Worm (Caenorhabditis elegans) whole organism, late embryonic: Measurements from ENCODE around the gene tag-276.

Experiments used
- K09A11.1 ChIP-seq: sonication (generic microtip); optimal IDR thresholded peaks from 2 replicates; lab custom pipeline; 2017; ENCODE audit warnings: antibody characterized with exemption, mild to moderate bottlenecking, missing genetic modification characterization, missing compliant biosample characterization; ENCODE audit not compliant: insufficient read depth
- ceh-14 ChIP-seq: sonication (generic microtip); optimal IDR thresholded peaks from 2 replicates; lab custom pipeline; 2016; ENCODE audit warnings: missing genotype, missing genetic modification characterization, missing compliant biosample characterization
- ceh-2 ChIP-seq: sonication (generic microtip); optimal IDR thresholded peaks from 2 replicates; lab custom pipeline; 2016; ENCODE audit warnings: missing genotype, missing genetic modification characterization, missing compliant biosample characterization
- ceh-24 ChIP-seq: sonication (generic microtip); optimal IDR thresholded peaks from 2 replicates; lab custom pipeline; 2016; ENCODE audit warnings: mild to moderate bottlenecking, missing genetic modification characterization, missing compliant biosample characterization
- ceh-9 ChIP-seq: sonication (generic microtip); optimal IDR thresholded peaks from 2 replicates; lab custom pipeline; 2016; ENCODE audit warnings: mild to moderate bottlenecking, missing genetic modification characterization, inconsistent platforms, missing compliant biosample characterization
- dmd-4 ChIP-seq: sonication (generic microtip); optimal IDR thresholded peaks from 2 replicates; lab custom pipeline; 2016; ENCODE audit warnings: borderline replicate concordance, missing genetic modification characterization, missing compliant biosample characterization
- dve-1 ChIP-seq: sonication (generic microtip); optimal IDR thresholded peaks from 2 replicates; lab custom pipeline; 2017; ENCODE audit warnings: antibody characterized with exemption, mild to moderate bottlenecking, missing genetic modification characterization, missing compliant biosample characterization
- elt-2 ChIP-seq: sonication (generic microtip); optimal IDR thresholded peaks from 2 replicates; lab custom pipeline; 2016; ENCODE audit warnings: missing genetic modification reagents, missing genetic modification characterization, missing compliant biosample characterization
- fkh-6 ChIP-seq: sonication (generic microtip); optimal IDR thresholded peaks from 2 replicates; lab custom pipeline; 2016; ENCODE audit warnings: missing genetic modification characterization, missing compliant biosample characterization
- hlh-15 ChIP-seq: sonication (generic microtip); optimal IDR thresholded peaks from 2 replicates; lab custom pipeline; 2016; ENCODE audit warnings: missing genetic modification characterization, missing compliant biosample characterization
- madf-2 ChIP-seq: sonication (generic microtip); optimal IDR thresholded peaks from 2 replicates; lab custom pipeline; 2017; ENCODE audit warnings: missing genetic modification characterization, missing compliant biosample characterization
- nfya-1 ChIP-seq: sonication (generic microtip); optimal IDR thresholded peaks from 2 replicates; lab custom pipeline; 2017; ENCODE audit warnings: missing genetic modification characterization, mild to moderate bottlenecking, missing compliant biosample characterization, antibody characterized with exemption, moderate library complexity
- nhr-11 ChIP-seq: fragments of 150-350 bp; optimal IDR thresholded peaks from 2 replicates; lab custom pipeline; 2014; ENCODE audit warnings: missing biosample characterization, missing genetic modification characterization
- nhr-232 ChIP-seq: sonication (generic microtip); optimal IDR thresholded peaks from 2 replicates; lab custom pipeline; 2016; ENCODE audit warnings: missing genetic modification characterization, missing compliant biosample characterization
- odd-2 ChIP-seq: sonication (generic microtip); optimal IDR thresholded peaks from 2 replicates; lab custom pipeline; 2017; ENCODE audit warnings: antibody characterized with exemption, mild to moderate bottlenecking, missing genetic modification characterization, missing compliant biosample characterization
- pat-9 ChIP-seq: fragments of 200-800 bp; sonication (Bioruptor generic); optimal IDR thresholded peaks from 2 replicates; lab custom pipeline; 2018; ENCODE audit warnings: mild to moderate bottlenecking, missing genetic modification characterization, moderate library complexity, missing compliant biosample characterization
- pha-4 ChIP-seq: fragments of 150-350 bp; optimal IDR thresholded peaks from 2 replicates; lab custom pipeline; 2018; ENCODE audit warnings: missing biosample characterization, missing genetic modification reagents, missing genetic modification characterization
- pros-1 ChIP-seq: fragments of 150-350 bp; optimal IDR thresholded peaks from 2 replicates; lab custom pipeline; 2014; ENCODE audit warnings: missing biosample characterization, missing genetic modification reagents, missing genetic modification characterization
- rnt-1 ChIP-seq: sonication (generic microtip); optimal IDR thresholded peaks from 2 replicates; lab custom pipeline; 2016; ENCODE audit warnings: missing genetic modification characterization, missing compliant biosample characterization
- sdc-2 ChIP-seq: sonication (generic microtip); optimal IDR thresholded peaks from 2 replicates; lab custom pipeline; 2016; ENCODE audit warnings: missing genotype, missing genetic modification characterization, missing compliant biosample characterization
- sox-4 ChIP-seq: sonication (generic microtip); optimal IDR thresholded peaks from 2 replicates; lab custom pipeline; 2017; ENCODE audit warnings: mild to moderate bottlenecking, missing genetic modification characterization, inconsistent platforms, missing compliant biosample characterization
- syd-9 ChIP-seq: sonication (generic microtip); optimal IDR thresholded peaks from 2 replicates; lab custom pipeline; 2016; ENCODE audit warnings: mild to moderate bottlenecking, missing genetic modification characterization, moderate library complexity, missing compliant biosample characterization
- unc-42 ChIP-seq: sonication (generic microtip); optimal IDR thresholded peaks from 2 replicates; lab custom pipeline; 2016; ENCODE audit warnings: missing genotype, missing genetic modification characterization, missing compliant biosample characterization
- unc-55 ChIP-seq: sonication (generic microtip); optimal IDR thresholded peaks from 2 replicates; lab custom pipeline; 2017; ENCODE audit warnings: missing biosample characterization, missing genetic modification reagents, missing genetic modification characterization
- zip-5 ChIP-seq: sonication (generic microtip); optimal IDR thresholded peaks from 2 replicates; lab custom pipeline; 2016; ENCODE audit warnings: missing genetic modification characterization, missing compliant biosample characterization
- ztf-16 ChIP-seq: sonication (generic microtip); optimal IDR thresholded peaks from 2 replicates; lab custom pipeline; 2017; ENCODE audit warnings: missing genetic modification characterization, missing compliant biosample characterization

The tag-276 gene

DNA sequence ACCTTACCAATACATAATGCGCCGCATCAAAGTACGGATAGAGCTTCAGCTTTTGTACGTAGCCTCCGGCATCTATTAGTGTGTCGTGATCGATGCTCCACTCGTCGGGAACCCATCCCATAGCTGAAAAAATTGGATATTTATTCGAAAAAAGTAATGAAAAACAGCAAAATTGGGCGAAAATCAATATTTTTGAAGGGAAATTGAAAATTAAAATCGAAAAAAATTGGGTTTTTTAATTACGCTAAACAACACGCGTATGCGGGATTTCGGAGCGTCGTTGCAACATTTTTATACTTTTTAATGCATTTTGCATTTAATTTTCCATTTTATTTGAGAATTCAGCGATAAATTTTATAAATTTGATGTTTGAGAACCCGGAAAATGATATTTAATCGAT lies 30.3 kb upstream of the tag-276 start, which contains the start of the genes tric-1B.2 and Y57A10A.29:
Gene tric-1B.2 (minus strand): TSS at position 129 of the 400 bp plus-strand sequence.
Gene Y57A10A.29 (plus strand): TSS at position 303 of the 400 bp plus-strand sequence.
- TF ChIP-seq unc-42 (tag; lab: Kevin White, UChicago) = peak; percentile 61
- no peak for TF ChIP-seq sdc-2 (tag; lab: Kevin White, UChicago)

DNA sequence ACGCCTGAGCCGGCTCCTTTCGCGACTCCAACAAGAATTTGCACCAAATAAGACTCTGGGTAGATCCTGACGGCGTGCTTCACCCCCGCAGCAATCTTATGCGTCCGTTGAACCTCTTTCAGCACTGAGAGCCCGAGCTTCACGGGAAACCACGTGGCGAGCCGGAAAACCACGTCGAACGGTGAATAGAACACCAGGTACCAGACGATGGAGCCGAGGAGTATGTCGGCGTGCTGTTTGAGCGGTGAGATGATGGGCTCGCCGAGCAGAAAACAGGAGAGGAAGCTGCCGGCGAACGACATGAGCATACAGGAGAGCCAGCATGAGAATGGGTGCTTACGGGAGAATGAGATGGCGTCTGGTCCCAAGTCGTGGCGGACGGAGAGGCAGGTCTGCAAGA lies 29.7 kb upstream of the tag-276 start:
- no peak for TF ChIP-seq zip-5 (tag; lab: Kevin White, UChicago)
- no peak for TF ChIP-seq nhr-232 (tag; lab: Kevin White, UChicago)
- no peak for TF ChIP-seq syd-9 (tag; lab: Kevin White, UChicago)
- no peak for TF ChIP-seq fkh-6 (tag; lab: Kevin White, UChicago)
- no peak for TF ChIP-seq ceh-14 (tag; lab: Kevin White, UChicago)
- TF ChIP-seq elt-2 = no peak
- TF ChIP-seq pat-9 = no peak
- TF ChIP-seq dve-1 (tag; lab: Kevin White, UChicago) = no peak

DNA sequence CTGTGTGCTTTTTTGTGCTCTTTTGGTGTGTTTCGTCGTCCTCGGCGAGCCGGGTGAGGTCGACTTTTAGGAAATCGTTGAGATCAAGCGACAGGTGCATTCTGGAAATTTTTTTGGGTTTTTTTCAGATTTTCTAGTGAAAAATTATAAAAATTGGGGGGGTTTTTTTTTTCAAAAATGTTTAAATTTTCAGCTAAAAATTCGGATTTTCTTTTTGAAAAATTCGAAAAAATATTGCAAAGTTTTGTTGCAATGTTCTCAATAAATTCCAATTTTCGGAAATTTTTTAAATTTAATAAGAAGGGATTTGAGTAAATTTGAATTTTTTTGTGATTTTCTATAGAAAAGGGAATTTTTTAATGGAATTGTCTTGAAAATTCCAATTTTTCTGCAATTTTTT lies 26.0 kb upstream of the tag-276 start, which contains the start of gene Y57A10A.27:
Gene Y57A10A.27 (minus strand): TSS at position 101 of the 400 bp plus-strand sequence.
- TF ChIP-seq madf-2 (tag; lab: Kevin White, UChicago) (no peak), hlh-15 (tag; lab: Kevin White, UChicago) (no peak)
- TF ChIP-seq, all 69 proteins: peak for 0

DNA sequence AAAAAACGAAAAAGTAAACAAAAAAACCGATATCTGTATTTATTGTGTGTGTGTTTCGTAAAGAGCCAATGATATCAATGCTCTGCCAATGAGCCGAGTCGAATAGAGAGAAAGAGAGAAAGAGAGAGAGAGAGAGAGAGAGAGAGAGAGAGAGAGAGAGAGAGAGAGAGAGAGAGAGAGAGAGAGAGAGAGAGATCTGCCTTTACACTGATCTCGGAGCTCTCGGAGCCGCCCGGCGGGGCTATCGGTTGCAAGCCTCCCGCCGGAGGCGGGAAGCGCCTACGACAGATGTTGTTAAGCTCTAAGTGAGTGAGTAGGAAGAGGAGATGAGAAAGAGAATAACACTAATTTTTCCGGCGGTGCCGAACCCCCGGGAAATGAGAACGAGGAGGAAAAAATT lies 19.9 kb upstream of the tag-276 start:
- TF ChIP-seq pat-9 (peak; percentile 36), nfya-1 (tag; lab: Kevin White, UChicago) (peak; percentile 52), pha-4 (tag; lab: Kevin White, UChicago) (no peak)

DNA sequence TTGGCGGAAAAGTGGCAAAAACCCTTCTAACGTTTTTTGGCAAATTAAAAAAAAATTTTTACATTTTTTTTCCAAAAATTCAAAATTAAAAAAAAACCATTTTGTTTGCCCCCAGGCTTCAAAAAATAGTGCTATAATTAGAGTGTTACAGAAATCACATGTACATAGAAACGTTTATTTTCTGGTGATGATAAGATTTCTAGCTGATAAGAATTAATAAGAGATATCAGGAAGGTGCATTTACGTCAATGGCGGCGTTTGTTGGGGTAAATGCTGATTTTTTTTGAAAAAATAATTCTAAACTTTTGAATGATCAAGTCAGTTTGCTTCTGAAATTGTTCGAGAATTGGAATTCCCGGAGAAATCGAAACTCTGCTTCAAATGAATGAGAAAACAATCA lies 17.9 kb upstream of the tag-276 start:
- TF ChIP-seq ceh-24 (tag; lab: Kevin White, UChicago) (no peak), ceh-9 (tag; lab: Kevin White, UChicago) (no peak), sdc-2 (tag; lab: Kevin White, UChicago) (no peak), elt-2 (peak; percentile 76), sox-4 (no peak)

DNA sequence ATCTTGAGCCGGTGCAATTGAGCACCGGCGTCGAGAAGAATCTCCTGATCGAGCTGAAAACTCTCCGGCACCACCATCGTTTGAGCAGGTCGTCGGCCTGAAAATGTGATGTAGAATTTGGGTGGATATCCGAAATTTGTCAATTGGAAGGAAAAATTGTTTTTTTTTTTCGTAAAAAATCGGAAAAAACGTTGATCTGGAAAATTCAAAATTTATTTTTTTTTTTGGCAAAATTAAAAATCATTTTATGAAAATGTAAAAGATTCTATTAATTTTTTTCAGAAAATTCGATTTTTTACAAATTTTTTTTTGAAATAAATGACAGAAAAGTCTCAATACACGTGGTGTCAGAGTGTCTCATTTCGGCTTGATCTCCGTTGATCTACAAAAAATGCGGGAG lies 17.2 kb upstream of the tag-276 start, which contains the start of gene tric-1B.1:
Gene tric-1B.1 (minus strand): TSS at position 101 of the 400 bp plus-strand sequence.
- TF ChIP-seq K09A11.1 = no peak
- no peak for TF ChIP-seq unc-55
- TF ChIP-seq elt-2 = no peak
- TF ChIP-seq rnt-1 = no peak

DNA sequence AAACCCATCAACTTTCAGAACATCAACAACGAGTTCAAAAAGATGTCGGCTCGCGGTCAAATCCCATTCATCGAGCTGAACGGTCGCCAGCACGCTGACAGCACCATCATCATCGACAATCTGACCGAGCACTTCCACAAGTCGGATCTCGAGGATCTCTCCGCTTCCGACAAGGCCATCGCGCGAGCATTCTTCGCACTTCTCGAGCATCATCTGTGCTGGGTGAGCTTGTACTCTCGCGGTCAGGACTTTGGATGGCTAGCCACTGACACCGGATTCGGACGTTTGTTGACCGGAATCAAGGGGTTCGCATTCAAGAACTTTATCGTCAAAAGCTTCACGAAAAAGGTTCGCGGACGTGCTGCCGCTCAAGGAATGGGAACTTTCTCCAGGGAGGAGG lies 15.9 kb upstream of the tag-276 start:
- TF ChIP-seq pros-1 (tag; lab: Kevin White, UChicago) (no peak), odd-2 (tag; lab: Kevin White, UChicago) (no peak), madf-2 (tag; lab: Kevin White, UChicago) (no peak), ztf-16 (tag; lab: Kevin White, UChicago) (no peak)

DNA sequence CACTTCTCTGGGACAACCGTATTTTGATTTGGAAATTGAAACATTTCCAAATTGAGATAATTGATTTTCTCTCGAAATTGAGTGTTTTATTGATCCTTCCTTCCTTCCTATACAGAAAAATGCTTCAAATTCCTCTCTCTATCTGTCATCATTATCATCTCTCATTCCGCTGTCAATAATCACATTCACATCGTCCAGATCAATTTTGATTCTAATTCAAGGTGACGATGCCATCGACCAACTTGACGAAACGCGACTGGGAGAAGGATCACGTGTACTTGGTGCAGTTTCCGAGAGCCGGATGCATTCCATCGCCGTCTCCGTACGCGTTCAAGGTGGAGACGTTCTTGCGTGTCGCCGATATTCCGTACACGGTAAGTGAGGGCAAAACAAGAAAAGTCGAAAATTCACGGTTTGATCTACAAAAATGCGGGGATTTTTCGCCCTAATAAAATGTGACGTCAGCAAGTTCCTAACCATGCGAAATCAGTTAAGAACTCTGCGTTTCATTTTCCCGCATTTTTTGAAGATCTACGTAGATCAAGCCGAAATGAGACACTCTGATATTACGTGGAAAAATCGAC lies 15.1 kb upstream of the tag-276 start, which contains the start of gene faxc-1:
Gene faxc-1 (plus strand): TSS at position 222 of the 584 bp plus-strand sequence.
- no peak for TF ChIP-seq ztf-16 (tag; lab: Kevin White, UChicago)
- no peak for TF ChIP-seq dmd-4
- TF ChIP-seq pros-1 (tag; lab: Kevin White, UChicago) = no peak
- peak; percentile 29 for TF ChIP-seq unc-55
- no peak for TF ChIP-seq nhr-11 (tag; lab: Kevin White, UChicago)
- no peak for TF ChIP-seq odd-2 (tag; lab: Kevin White, UChicago)
- no peak for TF ChIP-seq ceh-2 (tag; lab: Kevin White, UChicago)
